Fruit fly (Drosophila melanogaster): ENCODE data around the gene CG4080.

CG4080 gene

dm6 chr3L:9410754-9411423, 11.9 kb upstream of the CG4080 start, which contains the start of the genes CG4022 and Cpsf5 (continued):
- peak; percentile 73 for TF ChIP-seq peb (GFP tag; IDR thresholded peaks at IDR 0.05)
- TF ChIP-seq wek (GFP tag; optimal IDR thresholded peaks at IDR 0.05), result no peak
- TF ChIP-seq Ptx1 (GFP tag; IDR thresholded peaks at IDR 0.05), result peak; percentile 84
- TF ChIP-seq rib (GFP tag; IDR thresholded peaks at IDR 0.05), result peak; percentile 89; the same call in 1 of the 2 replicates
- TF ChIP-seq da (GFP tag; optimal IDR thresholded peaks at IDR 0.05), result peak; percentile 21
- TF ChIP-seq bcd (GFP tag; optimal IDR thresholded peaks at IDR 0.05), result peak; percentile 73
- peak; percentile 90 for TF ChIP-seq CG9817 (tag; optimal IDR thresholded peaks at IDR 0.05)
- peak; percentile 93 for TF ChIP-seq kni (GFP tag; optimal IDR thresholded peaks at IDR 0.05)
- peak; percentile 6 for TF ChIP-seq CG3995 (GFP tag; optimal IDR thresholded peaks at IDR 0.05)
- TF ChIP-seq dati (GFP tag; IDR thresholded peaks at IDR 0.05), result peak; percentile 25; the same call in 1 of the 2 replicates
- TF ChIP-seq twi (tag; optimal IDR thresholded peaks at IDR 0.05), result peak; percentile 83
- TF ChIP-seq ranshi (GFP tag; IDR thresholded peaks at IDR 0.05), result peak; percentile 82; the same call in 1 of the 2 replicates
- peak; percentile 53 for TF ChIP-seq Dip3 (GFP tag; optimal IDR thresholded peaks at IDR 0.05)
- no peak for TF ChIP-seq en (GFP tag; optimal IDR thresholded peaks at IDR 0.05)
- TF ChIP-seq jigr1 (GFP tag; IDR thresholded peaks at IDR 0.05), result no peak
- peak; percentile 82 for TF ChIP-seq CG17361 (GFP tag; IDR thresholded peaks at IDR 0.05)
- peak; percentile 38; the same call in 1 of the 2 replicates for TF ChIP-seq Rx (GFP tag; IDR thresholded peaks at IDR 0.05)
- peak; percentile 79 for TF ChIP-seq CG3281 (GFP tag; optimal IDR thresholded peaks at IDR 0.05)
- TF ChIP-seq CG11696 (GFP tag; IDR thresholded peaks at IDR 0.05), result peak; percentile 61
- 0 out of 3 replicates have a peak, but pooled peaks have one; percentile 17 for TF ChIP-seq sr (GFP tag; IDR thresholded peaks at IDR 0.05)
- peak; percentile 87 for TF ChIP-seq CG13775 (GFP tag; optimal IDR thresholded peaks at IDR 0.05)
- TF ChIP-seq ftz-f1 (GFP tag; optimal IDR thresholded peaks at IDR 0.05), result no peak
- TF ChIP-seq C15 (GFP tag; IDR thresholded peaks at IDR 0.05), result peak; percentile 79; the same call in 1 of the 3 replicates
- no peak for TF ChIP-seq aop (GFP tag; IDR thresholded peaks at IDR 0.05)
- peak; percentile 40; the same call in 1 of the 2 replicates for TF ChIP-seq CG10321 (GFP tag; IDR thresholded peaks at IDR 0.05)
- peak; percentile 40; the same call in 1 of the 3 replicates for TF ChIP-seq Mrtf (GFP tag; IDR thresholded peaks at IDR 0.05)
- no peak for TF ChIP-seq CG5180 (GFP tag; optimal IDR thresholded peaks at IDR 0.05)
- TF ChIP-seq CG6654 (GFP tag; optimal IDR thresholded peaks at IDR 0.05), result no peak
- no peak for TF ChIP-seq CG4282 (GFP tag; optimal IDR thresholded peaks at IDR 0.05)
- no peak for TF ChIP-seq CG8359 (GFP tag; optimal IDR thresholded peaks at IDR 0.05; ENCODE audit: borderline replicate concordance)
- TF ChIP-seq PHDP (tag; optimal IDR thresholded peaks at IDR 0.05), result peak; percentile 87
- TF ChIP-seq gsb (GFP tag; IDR thresholded peaks at IDR 0.05), result peak; percentile 39; the same call in 1 of the 2 replicates
- TF ChIP-seq fd3F (GFP tag; optimal IDR thresholded peaks at IDR 0.05), result peak; percentile 87
- TF ChIP-seq dpn (GFP tag; optimal IDR thresholded peaks at IDR 0.05), result peak; percentile 66 to 85
- TF ChIP-seq amos (GFP tag; IDR thresholded peaks at IDR 0.05; ENCODE audit: partially characterized antibody), result peak; percentile 48; the same call in 1 of the 2 replicates
- peak; percentile 2 for TF ChIP-seq repo (GFP tag; optimal IDR thresholded peaks at IDR 0.05)
- TF ChIP-seq ind (GFP tag; optimal IDR thresholded peaks at IDR 0.05), result peak; percentile 75
- peak; percentile 39 for TF ChIP-seq Drgx (GFP tag; IDR thresholded peaks at IDR 0.05)
- peak; percentile 67 for TF ChIP-seq Bdp1 (GFP tag; optimal IDR thresholded peaks at IDR 0.05)
- no peak for TF ChIP-seq fd64A (GFP tag; optimal IDR thresholded peaks at IDR 0.05)
- TF ChIP-seq mam (GFP tag; optimal IDR thresholded peaks at IDR 0.05), result peak; percentile 73
- peak; percentile 90 for TF ChIP-seq lilli (GFP tag; optimal IDR thresholded peaks at IDR 0.05)
- TF ChIP-seq exex (tag; optimal IDR thresholded peaks at IDR 0.05), result peak; percentile 77
- TF ChIP-seq lab (GFP tag; optimal IDR thresholded peaks at IDR 0.05), result peak; percentile 88
- peak; percentile 86 for TF ChIP-seq CG4424 (GFP tag; optimal IDR thresholded peaks at IDR 0.05)
- TF ChIP-seq Neu2 (GFP tag; optimal IDR thresholded peaks at IDR 0.05; ENCODE audit: borderline replicate concordance), result no peak
- TF ChIP-seq CG33213 (GFP tag; optimal IDR thresholded peaks at IDR 0.05), result peak; percentile 52
- peak; percentile 71 for TF ChIP-seq CG10147 (GFP tag; optimal IDR thresholded peaks at IDR 0.05)
- TF ChIP-seq CG34422 (GFP tag; IDR thresholded peaks at IDR 0.05), result peak; percentile 80
- no peak for TF ChIP-seq zf30C (GFP tag; optimal IDR thresholded peaks at IDR 0.05)

Data from whole organism, embryonic.